Worm (Caenorhabditis elegans): Measurements from ENCODE around the gene C30G12.2.
A peak's percentile ranks its signal among the peaks of the same experiment; 100 is the strongest.

DNA sequence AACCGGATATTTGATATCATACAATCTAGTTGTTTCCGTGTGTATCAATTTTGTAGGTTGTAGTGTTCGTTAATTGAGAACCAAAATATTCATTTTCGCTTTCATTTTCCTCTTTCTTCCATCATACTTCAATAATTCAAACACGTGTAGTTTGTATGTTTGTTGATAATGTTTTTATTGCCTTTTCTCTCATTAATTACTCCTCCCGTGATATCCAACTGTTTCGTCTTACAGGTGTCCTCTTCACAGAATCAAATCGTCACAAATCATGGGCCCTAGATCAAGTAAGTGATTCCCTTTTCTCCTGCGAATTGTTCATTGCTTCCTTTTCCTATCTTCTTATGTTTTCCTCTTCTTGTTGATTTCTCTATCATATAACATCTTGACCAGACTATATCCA lies 48.8 kb downstream of the C30G12.2 start, which contains the start of gene nhr-21:
- TF ChIP-seq ham-2 (GFP tag; optimal IDR thresholded peaks at IDR 0.05) (no peak), nhr-237 (tag; optimal IDR thresholded peaks at IDR 0.05) (no peak), nhr-12 (tag; optimal IDR thresholded peaks at IDR 0.05) (no peak), ztf-11 (tag; optimal IDR thresholded peaks at IDR 0.05) (no peak), elt-3 (tag; optimal IDR thresholded peaks at IDR 0.05) (no peak), snpc-4 (tag; optimal IDR thresholded peaks at IDR 0.05) (no peak), unc-39 (tag; optimal IDR thresholded peaks at IDR 0.05) (no peak), M03D4.4 (tag; optimal IDR thresholded peaks at IDR 0.05) (no peak), elt-1 (tag; optimal IDR thresholded peaks at IDR 0.05; ENCODE audit: borderline replicate concordance, insufficient read depth) (no peak), unc-120 (tag; optimal IDR thresholded peaks at IDR 0.05; ENCODE audit: poor library complexity, severe bottlenecking) (no peak), unc-62 (GFP tag; optimal IDR thresholded peaks at IDR 0.05) (peak; percentile 47), nhr-28 (tag; optimal IDR thresholded peaks at IDR 0.05) (no peak), lin-13 (tag; optimal IDR thresholded peaks at IDR 0.05) (no peak)

Data from whole organism, mixed stage, embryonic.